Fruit fly (Drosophila melanogaster) whole organism, embryonic: Measurements from ENCODE around the gene schlank.

Experiments used
- CG10366 ChIP-seq: fragments of 200-800 bp; sonication (Bioruptor generic); IDR thresholded peaks from 2 replicates; pipeline ENCODE4 v1.3.6; 2022; ENCODE audit warnings: missing biosample characterization, missing genetic modification characterization
- CG11696 ChIP-seq: fragments of 200-800 bp; sonication (Bioruptor generic); IDR thresholded peaks from 2 replicates; pipeline ENCODE4 v1.3.6; 2022; ENCODE audit warnings: missing biosample characterization, missing genetic modification characterization
- CG11723 ChIP-seq: fragments of 200-800 bp; sonication (Bioruptor generic); optimal IDR thresholded peaks from 2 replicates; lab custom pipeline; 2017; ENCODE audit warnings: missing biosample characterization, mild to moderate bottlenecking, missing genetic modification characterization
- CG12219 ChIP-seq: fragments of 200-800 bp; sonication (Bioruptor generic); optimal IDR thresholded peaks from 3 replicates; lab custom pipeline; 2018; ENCODE audit warnings: missing biosample characterization, mild to moderate bottlenecking, missing genetic modification characterization
- CG12769 ChIP-seq: fragments of 200-800 bp; sonication (Bioruptor generic); optimal IDR thresholded peaks from 2 replicates; lab custom pipeline; 2019; ENCODE audit warnings: missing biosample characterization, mild to moderate bottlenecking, missing genetic modification characterization, moderate library complexity
- CG12942 ChIP-seq: fragments of 200-800 bp; sonication (Bioruptor generic); optimal IDR thresholded peaks from 3 replicates; lab custom pipeline; 2016; ENCODE audit warnings: missing biosample characterization, missing genetic modification characterization
- CG13287 ChIP-seq: fragments of 200-800 bp; sonication (Bioruptor generic); IDR thresholded peaks from 2 replicates; pipeline ENCODE4 v1.3.6; 2022; ENCODE audit warnings: missing biosample characterization, missing genetic modification characterization; ENCODE audit not compliant: partially characterized antibody
- CG13624 ChIP-seq: fragments of 200-800 bp; sonication (Bioruptor generic); optimal IDR thresholded peaks from 2 replicates; lab custom pipeline; 2016; ENCODE audit warnings: missing biosample characterization, missing genetic modification characterization
- CG18262 ChIP-seq: fragments of 200-800 bp; optimal IDR thresholded peaks from 3 replicates; lab custom pipeline; 2019; ENCODE audit warnings: missing biosample characterization, mild to moderate bottlenecking, missing genetic modification characterization, moderate library complexity
- CG18476 ChIP-seq: fragments of 200-800 bp; sonication (Bioruptor generic); optimal IDR thresholded peaks from 2 replicates; lab custom pipeline; 2016; ENCODE audit warnings: missing biosample characterization, mild to moderate bottlenecking, missing genetic modification characterization
- CG2129 ChIP-seq: fragments of 200-800 bp; sonication (Bioruptor generic); IDR thresholded peaks from 2 replicates; pipeline ENCODE4 v1.3.6; 2022; ENCODE audit warnings: missing biosample characterization, missing genetic modification characterization; ENCODE audit not compliant: partially characterized antibody
- CG2199 ChIP-seq: fragments of 200-800 bp; sonication (Bioruptor generic); IDR thresholded peaks from 3 replicates; pipeline ENCODE4 v1.3.6; 2022; ENCODE audit warnings: missing biosample characterization, missing genetic modification characterization
- CG30020 ChIP-seq: fragments of 200-800 bp; optimal IDR thresholded peaks from 2 replicates; lab custom pipeline; 2019; ENCODE audit warnings: missing biosample characterization, mild to moderate bottlenecking, missing genetic modification characterization, moderate library complexity
- CG34376 ChIP-seq: fragments of 200-800 bp; sonication (Bioruptor generic); optimal IDR thresholded peaks from 2 replicates; lab custom pipeline; 2018; ENCODE audit warnings: missing biosample characterization, mild to moderate bottlenecking, missing genetic modification characterization
- CG4282 ChIP-seq: fragments of 200-800 bp; sonication (Bioruptor generic); optimal IDR thresholded peaks from 2 replicates; lab custom pipeline; 2016; ENCODE audit warnings: missing biosample characterization, missing genetic modification characterization
- CG43689 ChIP-seq: fragments of 200-800 bp; sonication (Bioruptor generic); IDR thresholded peaks from 2 replicates; pipeline ENCODE4 v1.3.6; 2022; ENCODE audit warnings: missing biosample characterization, missing genetic modification characterization
- CG6175 ChIP-seq: fragments of 200-800 bp; sonication (Bioruptor generic); IDR thresholded peaks from 3 replicates; pipeline ENCODE4 v1.3.6; 2022; ENCODE audit warnings: missing biosample characterization, missing genetic modification characterization
- CG7372 ChIP-seq: fragments of 200-800 bp; sonication (Bioruptor generic); IDR thresholded peaks from 2 replicates; pipeline ENCODE4 v1.3.6; 2022; ENCODE audit warnings: missing biosample characterization, missing genetic modification characterization
- D ChIP-seq, 2 experiments: fragments of 200-800 bp in 1 of 2; fragments of >200 bp in 1 of 2; sonication (Bioruptor generic) in 1 of 2; optimal IDR thresholded peaks; 2 replicates in 1 of 2; 3 replicates in 1 of 2; lab custom pipeline; 2017; ENCODE audit warnings: mild to moderate bottlenecking in 1 of 2, missing biosample characterization in 1 of 2, missing genetic modification characterization in 1 of 2, missing genetic modification reagents in 1 of 2
- Deaf1 ChIP-seq: fragments of 200-800 bp; optimal IDR thresholded peaks from 3 replicates; lab custom pipeline; 2019; ENCODE audit warnings: missing biosample characterization, mild to moderate bottlenecking, missing genetic modification characterization, moderate library complexity
- Dip3 ChIP-seq: fragments of 200-800 bp; sonication (Bioruptor generic); optimal IDR thresholded peaks from 3 replicates; lab custom pipeline; 2016; ENCODE audit warnings: missing biosample characterization, missing genetic modification characterization
- HHEX ChIP-seq: fragments of 200-800 bp; sonication (Bioruptor generic); optimal IDR thresholded peaks from 3 replicates; lab custom pipeline; 2017; ENCODE audit warnings: missing biosample characterization, mild to moderate bottlenecking, missing genetic modification characterization, missing genetic modification reagents
- HLH54F ChIP-seq: fragments of 200-800 bp; sonication (Bioruptor generic); optimal IDR thresholded peaks from 3 replicates; lab custom pipeline; 2016; ENCODE audit warnings: missing biosample characterization, missing genetic modification characterization
- Hr51 ChIP-seq, 2 experiments: fragments of 200-800 bp; sonication (Bioruptor generic); optimal IDR thresholded peaks; 2 replicates in 1 of 2; 3 replicates in 1 of 2; lab custom pipeline; 2016 to 2018; ENCODE audit warnings: missing biosample characterization in 2 of 2, missing genetic modification characterization in 2 of 2, mild to moderate bottlenecking in 1 of 2, moderate library complexity in 1 of 2
- Kr ChIP-seq: fragments of 200-800 bp; sonication (Bioruptor generic); optimal IDR thresholded peaks from 2 replicates; lab custom pipeline; 2017; ENCODE audit warnings: missing biosample characterization, mild to moderate bottlenecking, missing genetic modification characterization
- MESR4 ChIP-seq: fragments of 200-800 bp; sonication (Bioruptor generic); optimal IDR thresholded peaks from 2 replicates; lab custom pipeline; 2018; ENCODE audit warnings: missing biosample characterization, mild to moderate bottlenecking, missing genetic modification characterization, moderate library complexity
- Neu2 ChIP-seq: fragments of 200-800 bp; sonication (Bioruptor generic); optimal IDR thresholded peaks from 3 replicates; lab custom pipeline; 2016; ENCODE audit warnings: missing biosample characterization, missing genetic modification characterization, borderline replicate concordance
- NfI ChIP-seq: fragments of 200-800 bp; sonication (Bioruptor generic); optimal IDR thresholded peaks from 3 replicates; lab custom pipeline; 2018; ENCODE audit warnings: missing biosample characterization, mild to moderate bottlenecking, missing genetic modification characterization, moderate library complexity
- Ravus ChIP-seq: fragments of 200-800 bp; sonication (Bioruptor generic); IDR thresholded peaks from 2 replicates; pipeline ENCODE4 v1.3.6; 2022; ENCODE audit warnings: missing biosample characterization, missing genetic modification characterization
- Sox102F ChIP-seq: fragments of 200-800 bp; sonication (Bioruptor generic); optimal IDR thresholded peaks from 2 replicates; lab custom pipeline; 2018; ENCODE audit warnings: missing biosample characterization, mild to moderate bottlenecking, missing genetic modification characterization, moderate library complexity
- YL-1 ChIP-seq: fragments of 200-800 bp; sonication (Bioruptor generic); optimal IDR thresholded peaks from 3 replicates; lab custom pipeline; 2017; ENCODE audit warnings: missing biosample characterization, mild to moderate bottlenecking, missing genetic modification characterization
- caup ChIP-seq: fragments of 200-800 bp; sonication (Bioruptor generic); optimal IDR thresholded peaks from 3 replicates; lab custom pipeline; 2017; ENCODE audit warnings: missing biosample characterization, mild to moderate bottlenecking, missing genetic modification characterization, moderate library complexity; ENCODE audit not compliant: severe bottlenecking
- ci ChIP-seq: fragments of 200-800 bp; sonication (Bioruptor generic); IDR thresholded peaks from 3 replicates; pipeline ENCODE4 v1.3.6; 2022; ENCODE audit warnings: missing biosample characterization, missing genetic modification characterization
- crp ChIP-seq, 2 experiments: fragments of 200-800 bp; sonication (Bioruptor generic); optimal IDR thresholded peaks; 2 replicates in 1 of 2; 3 replicates in 1 of 2; lab custom pipeline; 2017; ENCODE audit warnings: missing biosample characterization in 2 of 2, missing genetic modification characterization in 2 of 2, mild to moderate bottlenecking in 1 of 2, moderate library complexity in 1 of 2
- gsb ChIP-seq: fragments of 200-800 bp; sonication (Bioruptor generic); IDR thresholded peaks from 2 replicates; pipeline ENCODE4 v1.3.6; 2022; ENCODE audit warnings: missing biosample characterization, missing genetic modification characterization
- hth ChIP-seq: fragments of >200 bp; optimal IDR thresholded peaks from 2 replicates; lab custom pipeline; 2017; ENCODE audit warnings: inconsistent platforms
- mld ChIP-seq: fragments of 200-800 bp; sonication (Bioruptor generic); IDR thresholded peaks from 3 replicates; pipeline ENCODE4 v1.3.6; 2022; ENCODE audit warnings: missing biosample characterization, missing genetic modification characterization; ENCODE audit not compliant: partially characterized antibody
- nerfin-1 ChIP-seq: fragments of 200-800 bp; sonication (Bioruptor generic); optimal IDR thresholded peaks from 3 replicates; lab custom pipeline; 2019; ENCODE audit warnings: missing biosample characterization, mild to moderate bottlenecking, missing genetic modification characterization, moderate library complexity
- onecut ChIP-seq: fragments of 200-800 bp; sonication (Bioruptor generic); IDR thresholded peaks from 2 replicates; pipeline ENCODE4 v1.3.6; 2022; ENCODE audit warnings: missing biosample characterization, missing genetic modification characterization
- pzg ChIP-seq: fragments of 200-800 bp; sonication (Bioruptor generic); optimal IDR thresholded peaks from 3 replicates; lab custom pipeline; 2018; ENCODE audit warnings: missing biosample characterization, mild to moderate bottlenecking, missing genetic modification characterization, moderate library complexity
- repo ChIP-seq: fragments of 200-800 bp; sonication (Bioruptor generic); optimal IDR thresholded peaks from 2 replicates; lab custom pipeline; 2016; ENCODE audit warnings: missing biosample characterization, missing genetic modification characterization
- salm ChIP-seq: fragments of 200-800 bp; sonication (Bioruptor generic); optimal IDR thresholded peaks from 2 replicates; lab custom pipeline; 2018; ENCODE audit warnings: missing biosample characterization, mild to moderate bottlenecking, missing genetic modification characterization
- shn ChIP-seq: fragments of 200-800 bp; sonication (Bioruptor generic); optimal IDR thresholded peaks from 3 replicates; lab custom pipeline; 2016; ENCODE audit warnings: missing biosample characterization, missing genetic modification characterization
- slbo ChIP-seq: fragments of 200-800 bp; sonication (Bioruptor generic); IDR thresholded peaks from 2 replicates; pipeline ENCODE4 v1.3.6; 2022; ENCODE audit warnings: missing biosample characterization, missing genetic modification characterization
- slp2 ChIP-seq: fragments of 200-800 bp; sonication (Bioruptor generic); optimal IDR thresholded peaks from 2 replicates; lab custom pipeline; 2016; ENCODE audit warnings: missing biosample characterization, missing genetic modification characterization
- stc ChIP-seq: fragments of 200-800 bp; sonication (Bioruptor generic); IDR thresholded peaks from 2 replicates; pipeline ENCODE4 v1.3.6; 2022; ENCODE audit warnings: missing biosample characterization, missing genetic modification characterization

The schlank gene

dm6 chrX:6224225-6225190 is 42.5 kb downstream of the schlank start, which contains the start of gene sqh:
sqh (minus strand) TSS chrX:6225140.
- TF ChIP-seq nerfin-1 (tag; lab: Kevin White, UChicago) = peak; percentile 80
- TF ChIP-seq HHEX (GFP tag; lab: Kevin White, UChicago) = peak; percentile 84
- TF ChIP-seq HLH54F (GFP tag; lab: Kevin White, UChicago) = peak; percentile 56
- no peak for TF ChIP-seq D (optimal IDR thresholded peaks at IDR 0.05; lab: Kevin White, UChicago)
- peak; percentile 82 for TF ChIP-seq D (GFP tag; optimal IDR thresholded peaks at IDR 0.05; lab: Kevin White, UChicago)
- TF ChIP-seq Deaf1 = peak; percentile 55
- TF ChIP-seq crp (GFP tag; optimal IDR thresholded peaks at IDR 0.05; lab: Kevin White, UChicago) = peak in 1 of 2 experiments; percentile 48
- TF ChIP-seq CG12942 (GFP tag; lab: Kevin White, UChicago) = peak; percentile 78
- TF ChIP-seq CG2199 (GFP tag; lab: Robert Waterston, UW) = 0 out of 3 replicates have a peak, but pooled peaks have one; percentile 72
- peak; percentile 36 for TF ChIP-seq shn (GFP tag; lab: Kevin White, UChicago)
- peak; percentile 37 for TF ChIP-seq CG13624 (GFP tag; lab: Kevin White, UChicago)
- TF ChIP-seq CG43689 (GFP tag; lab: Robert Waterston, UW) = peak; percentile 64; the same call in 1 of the 2 replicates
- peak; percentile 54 for TF ChIP-seq YL-1 (GFP tag; lab: Kevin White, UChicago)
- TF ChIP-seq Dip3 (GFP tag; lab: Kevin White, UChicago) = peak; percentile 63
- TF ChIP-seq CG18262 = peak; percentile 86
- no peak for TF ChIP-seq slp2 (GFP tag; lab: Kevin White, UChicago)
- TF ChIP-seq salm (tag; lab: Kevin White, UChicago) = peak; percentile 78
- TF ChIP-seq CG10366 = peak; percentile 89
- peak; percentile 83 for TF ChIP-seq CG34376 (GFP tag; lab: Kevin White, UChicago)
- TF ChIP-seq Ravus (GFP tag; lab: Robert Waterston, UW) = peak; percentile 81
- no peak for TF ChIP-seq Neu2
- TF ChIP-seq Sox102F = peak; percentile 86
- TF ChIP-seq CG13287 (GFP tag; lab: Robert Waterston, UW) = peak; percentile 8; the same call in 1 of the 2 replicates
- TF ChIP-seq caup (GFP tag; lab: Kevin White, UChicago) = peak; percentile 84
- TF ChIP-seq onecut = peak; percentile 83
- peak; percentile 88 for TF ChIP-seq ci (GFP tag; lab: Robert Waterston, UW)
- no peak for TF ChIP-seq CG4282 (GFP tag; lab: Kevin White, UChicago)
- TF ChIP-seq CG18476 (GFP tag; lab: Kevin White, UChicago) = peak; percentile 74
- no peak for TF ChIP-seq pzg (GFP tag; lab: Kevin White, UChicago)
- peak; percentile 51 for TF ChIP-seq CG30020 (tag; lab: Kevin White, UChicago)
- TF ChIP-seq NfI = peak; percentile 89
- TF ChIP-seq MESR4 (GFP tag; lab: Kevin White, UChicago) = peak; percentile 83
- no peak for TF ChIP-seq CG2129 (GFP tag; lab: Robert Waterston, UW)
- TF ChIP-seq Kr (GFP tag; lab: Kevin White, UChicago) = no peak
- TF ChIP-seq CG11696 (GFP tag; lab: Robert Waterston, UW) = peak; percentile 51; the same call in 1 of the 2 replicates
- TF ChIP-seq stc (GFP tag; lab: Robert Waterston, UW) = peak; percentile 90
- peak; percentile 79 for TF ChIP-seq gsb
- TF ChIP-seq repo = peak; percentile 19
- no peak for TF ChIP-seq CG12769 (tag; lab: Kevin White, UChicago)
- peak; percentile 81 for TF ChIP-seq CG12219 (GFP tag; lab: Kevin White, UChicago)
- TF ChIP-seq mld (GFP tag; lab: Robert Waterston, UW) = no peak
- TF ChIP-seq slbo (GFP tag; lab: Robert Waterston, UW) = peak; percentile 90
- TF ChIP-seq hth (lab: Kevin White, UChicago) = no peak
- TF ChIP-seq CG11723 (GFP tag; lab: Kevin White, UChicago) = peak; percentile 88
- TF ChIP-seq Hr51 (GFP tag; optimal IDR thresholded peaks at IDR 0.05; lab: Kevin White, UChicago) = peak; percentile 64 to 90
- TF ChIP-seq CG6175 (GFP tag; lab: Robert Waterston, UW) = peak; percentile 77; the same call in 2 of the 3 replicates
- TF ChIP-seq CG7372 (GFP tag; lab: Robert Waterston, UW) = peak; percentile 87
